Fruit fly (Drosophila melanogaster) whole organism, larva: ENCODE data around the gene narya.

Experiments used
- noc ChIP-seq: fragments of 200-800 bp; sonication (Bioruptor generic); optimal IDR thresholded peaks from 3 replicates; lab custom pipeline; 2019; ENCODE audit warnings: missing biosample characterization, mild to moderate bottlenecking, missing genetic modification characterization, moderate library complexity

The narya gene

dm6 chrX:19496808-19497259, 22.0 kb downstream of the narya start:
- TF ChIP-seq noc (tag; lab: Kevin White, UChicago): peak; percentile 21

dm6 chrX:19497782-19498440, 23.0 kb downstream of the narya start:
- peak; percentile 53 for TF ChIP-seq noc (tag; lab: Kevin White, UChicago)

- TF ChIP-seq noc (tag; lab: Kevin White, UChicago): no peak
Observed at dm6 chrX:19498755-19499321, 24.0 kb downstream of the narya start.

- peak; percentile 10 for TF ChIP-seq noc (tag; lab: Kevin White, UChicago)
Observed at dm6 chrX:19501274-19501673, 26.4 kb downstream of the narya start.

- no peak for TF ChIP-seq noc (tag; lab: Kevin White, UChicago)
Observed at dm6 chrX:19504170-19504765, 29.4 kb downstream of the narya start.

dm6 chrX:19505334-19506185, 30.7 kb downstream of the narya start:
- TF ChIP-seq noc (tag; lab: Kevin White, UChicago): peak; percentile 58

dm6 chrX:19510204-19510603, 35.3 kb downstream of the narya start:
- TF ChIP-seq noc (tag; lab: Kevin White, UChicago): no peak

- TF ChIP-seq noc (tag; lab: Kevin White, UChicago): no peak
Observed at dm6 chrX:19520376-19520775, 45.5 kb downstream of the narya start.

- TF ChIP-seq noc (tag; lab: Kevin White, UChicago): no peak
Observed at dm6 chrX:19520888-19521287, 46.0 kb downstream of the narya start.

- TF ChIP-seq noc (tag; lab: Kevin White, UChicago): no peak
Observed at dm6 chrX:19521753-19522383, 47.0 kb downstream of the narya start, which contains the start of the genes Idh3a and CoRest. Gene Idh3a (minus strand): TSS chrX:19521810. Gene CoRest (plus strand): TSS chrX:19521929.

- no peak for TF ChIP-seq noc (tag; lab: Kevin White, UChicago)
Observed at dm6 chrX:19522597-19522996, 47.7 kb downstream of the narya start.
